Worm (Caenorhabditis elegans): ENCODE data around the gene W07A12.8.

- TF ChIP-seq ceh-9 (tag; optimal IDR thresholded peaks at IDR 0.05) (no peak), ceh-31 (tag; optimal IDR thresholded peaks at IDR 0.05) (no peak), K02D7.2 (tag; optimal IDR thresholded peaks at IDR 0.05) (no peak), hlh-15 (tag; optimal IDR thresholded peaks at IDR 0.05) (no peak), pha-4 (tag; optimal IDR thresholded peaks at IDR 0.05) (no peak), nhr-11 (tag; optimal IDR thresholded peaks at IDR 0.05) (no peak), pag-3 (tag; optimal IDR thresholded peaks at IDR 0.05; ENCODE audit: borderline replicate concordance) (no peak)
Observed at ce11 chrII:9154339-9154738, 11.3 kb downstream of the W07A12.8 start.

All from whole organism, late embryonic.